Worm (Caenorhabditis elegans) whole organism, young adult: Measurements from ENCODE around the gene F31F4.11.

Source experiments
- B0019.2 ChIP-seq: fragments of 200-800 bp; sonication (Bioruptor generic); conservative IDR thresholded peaks from 2 replicates; pipeline ENCODE4 v1.3.6; 2022; ENCODE audit warnings: missing genetic modification reagents, missing genetic modification characterization, missing compliant biosample characterization
- B0336.3 ChIP-seq: fragments of 200-800 bp; sonication (Bioruptor generic); IDR thresholded peaks from 2 replicates; pipeline ENCODE4 v1.3.6; 2022; ENCODE audit warnings: missing genetic modification characterization, missing compliant biosample characterization
- F22D6.2 ChIP-seq: sonication (generic microtip); optimal IDR thresholded peaks from 2 replicates; lab custom pipeline; 2016; ENCODE audit warnings: mild to moderate bottlenecking, missing genetic modification characterization, missing compliant biosample characterization
- F33H1.4 ChIP-seq: fragments of 200-800 bp; sonication (Bioruptor generic); IDR thresholded peaks from 2 replicates; pipeline ENCODE4 v1.3.6; 2022; ENCODE audit warnings: missing genetic modification reagents, missing genetic modification characterization, missing compliant biosample characterization
- F49E8.2 ChIP-seq: sonication (generic microtip); optimal IDR thresholded peaks from 3 replicates; lab custom pipeline; 2017; ENCODE audit warnings: missing genetic modification characterization, mild to moderate bottlenecking, missing compliant biosample characterization, antibody characterized with exemption, moderate library complexity; ENCODE audit not compliant: insufficient read depth
- F57A8.1 ChIP-seq: fragments of 200-800 bp; sonication (Bioruptor generic); optimal IDR thresholded peaks from 2 replicates; lab custom pipeline; 2018; ENCODE audit warnings: mild to moderate bottlenecking, missing genetic modification characterization, moderate library complexity, missing compliant biosample characterization
- F57C9.4 ChIP-seq: sonication (generic microtip); optimal IDR thresholded peaks from 2 replicates; lab custom pipeline; 2017; ENCODE audit warnings: mild to moderate bottlenecking, missing genetic modification characterization, missing compliant biosample characterization
- K11D2.4 ChIP-seq: fragments of 200-800 bp; sonication (Bioruptor generic); IDR thresholded peaks from 2 replicates; pipeline ENCODE4 v1.3.6; 2022; ENCODE audit warnings: missing genetic modification reagents, missing genetic modification characterization, missing compliant biosample characterization
- attf-3 ChIP-seq: fragments of 200-800 bp; sonication (Bioruptor generic); conservative IDR thresholded peaks from 2 replicates; pipeline ENCODE4 v1.3.6; 2022; ENCODE audit warnings: missing genetic modification reagents, missing genetic modification characterization, missing compliant biosample characterization
- attf-5 ChIP-seq: fragments of 200-800 bp; sonication (Bioruptor generic); optimal IDR thresholded peaks from 2 replicates; lab custom pipeline; 2018; ENCODE audit warnings: mild to moderate bottlenecking, missing genetic modification characterization, missing compliant biosample characterization
- ceh-100 ChIP-seq: fragments of 200-800 bp; sonication (Bioruptor generic); IDR thresholded peaks from 2 replicates; pipeline ENCODE4 v1.3.6; 2022; ENCODE audit warnings: missing genetic modification reagents, missing genetic modification characterization, missing compliant biosample characterization
- ceh-79 ChIP-seq: sonication (generic microtip); optimal IDR thresholded peaks from 2 replicates; lab custom pipeline; 2017; ENCODE audit warnings: mild to moderate bottlenecking, missing genetic modification characterization, missing compliant biosample characterization
- chd-7 ChIP-seq: sonication (generic microtip); optimal IDR thresholded peaks from 2 replicates; lab custom pipeline; 2016; ENCODE audit warnings: mild to moderate bottlenecking, missing genetic modification characterization, moderate library complexity, missing compliant biosample characterization
- egl-18 ChIP-seq: fragments of 200-800 bp; sonication (Bioruptor generic); IDR thresholded peaks from 2 replicates; pipeline ENCODE4 v1.3.6; 2022; ENCODE audit warnings: missing genetic modification reagents, missing genetic modification characterization, missing compliant biosample characterization
- hlh-26 ChIP-seq: fragments of 200-800 bp; sonication (Bioruptor generic); conservative IDR thresholded peaks from 2 replicates; pipeline ENCODE4 v1.3.6; 2022; ENCODE audit warnings: missing genetic modification reagents, missing genetic modification characterization, missing compliant biosample characterization
- hmg-1.2 ChIP-seq: fragments of 200-800 bp; sonication (Bioruptor generic); IDR thresholded peaks from 2 replicates; pipeline ENCODE4 v1.3.6; 2022; ENCODE audit warnings: missing genetic modification reagents, missing genetic modification characterization, missing compliant biosample characterization
- hmg-20 ChIP-seq: fragments of 200-800 bp; sonication (Bioruptor generic); IDR thresholded peaks from 2 replicates; pipeline ENCODE4 v1.3.6; 2022; ENCODE audit warnings: missing genetic modification reagents, missing genetic modification characterization, missing compliant biosample characterization
- let-526 ChIP-seq: fragments of 200-800 bp; sonication (Bioruptor generic); IDR thresholded peaks from 2 replicates; pipeline ENCODE4 v1.3.6; 2022; ENCODE audit warnings: missing genetic modification reagents, missing genetic modification characterization, missing compliant biosample characterization
- let-607 ChIP-seq, 2 experiments: fragments of 200-800 bp in 1 of 2; sonication (Bioruptor generic) in 1 of 2; sonication (generic microtip) in 1 of 2; optimal IDR thresholded peaks; 2 replicates each; lab custom pipeline; 2016 to 2018; ENCODE audit warnings: mild to moderate bottlenecking in 2 of 2, missing compliant biosample characterization in 2 of 2, missing genetic modification characterization in 2 of 2, moderate library complexity in 2 of 2, missing genotype in 1 of 2
- lin-35 ChIP-seq, 3 experiments: fragments of 150-350 bp in 2 of 3; sonication (generic microtip) in 1 of 3; optimal IDR thresholded peaks; 2 replicates each; lab custom pipeline; 2014 to 2018; ENCODE audit warnings: missing biosample characterization in 3 of 3, missing genetic modification characterization in 3 of 3, missing genetic modification reagents in 3 of 3
- lsl-1 ChIP-seq: fragments of 200-800 bp; sonication (Bioruptor generic); optimal IDR thresholded peaks from 2 replicates; lab custom pipeline; 2018; ENCODE audit warnings: mild to moderate bottlenecking, missing genetic modification characterization, moderate library complexity, missing compliant biosample characterization
- madf-10 ChIP-seq: sonication (generic microtip); optimal IDR thresholded peaks from 2 replicates; lab custom pipeline; 2016; ENCODE audit warnings: mild to moderate bottlenecking, missing genetic modification characterization, missing compliant biosample characterization
- mcd-1 ChIP-seq: fragments of 200-800 bp; sonication (Bioruptor generic); IDR thresholded peaks from 2 replicates; pipeline ENCODE4 v1.3.6; 2022; ENCODE audit warnings: missing genetic modification reagents, missing genetic modification characterization, missing compliant biosample characterization
- mxl-1 ChIP-seq: sonication (generic microtip); optimal IDR thresholded peaks from 2 replicates; lab custom pipeline; 2016; ENCODE audit warnings: missing genetic modification characterization, missing compliant biosample characterization
- nfya-2 ChIP-seq: fragments of 200-800 bp; sonication (Bioruptor generic); IDR thresholded peaks from 2 replicates; pipeline ENCODE4 v1.3.6; 2022; ENCODE audit warnings: missing genetic modification reagents, missing genetic modification characterization, missing compliant biosample characterization
- nhr-120 ChIP-seq: fragments of 200-800 bp; sonication (Bioruptor generic); IDR thresholded peaks from 2 replicates; pipeline ENCODE4 v1.3.6; 2022; ENCODE audit warnings: missing genetic modification characterization, missing compliant biosample characterization
- nhr-90 ChIP-seq: sonication (generic microtip); optimal IDR thresholded peaks from 2 replicates; lab custom pipeline; 2016; ENCODE audit warnings: missing genotype, mild to moderate bottlenecking, missing genetic modification characterization, missing compliant biosample characterization
- rec-8 ChIP-seq, 2 experiments: sonication (generic microtip); optimal IDR thresholded peaks; 2 replicates each; lab custom pipeline; 2016; ENCODE audit warnings: mild to moderate bottlenecking in 2 of 2, missing genetic modification characterization in 2 of 2, missing genetic modification reagents in 2 of 2, missing genotype in 2 of 2, missing biosample characterization in 1 of 2, missing compliant biosample characterization in 1 of 2, moderate library complexity in 1 of 2
- repo-1 ChIP-seq: sonication (generic microtip); optimal IDR thresholded peaks from 2 replicates; lab custom pipeline; 2017; ENCODE audit warnings: mild to moderate bottlenecking, missing genetic modification characterization, missing compliant biosample characterization
- sdz-38 ChIP-seq: sonication (generic microtip); optimal IDR thresholded peaks from 2 replicates; lab custom pipeline; 2016; ENCODE audit warnings: missing genotype, missing genetic modification characterization, missing compliant biosample characterization
- snpc-1.3 ChIP-seq: sonication (generic microtip); optimal IDR thresholded peaks from 2 replicates; lab custom pipeline; 2017; ENCODE audit warnings: missing genetic modification characterization, mild to moderate bottlenecking, missing compliant biosample characterization, antibody characterized with exemption, moderate library complexity, missing genotype, missing genetic modification reagents; ENCODE audit not compliant: insufficient read depth
- snpc-4 ChIP-seq, 5 experiments: fragments of 150-350 bp in 1 of 5; sonication (generic microtip) in 4 of 5; optimal IDR thresholded peaks; 2 replicates each; lab custom pipeline; 2014 to 2018; ENCODE audit warnings: missing genetic modification characterization in 5 of 5, missing biosample characterization in 3 of 5, antibody characterized with exemption in 2 of 5, mild to moderate bottlenecking in 2 of 5, missing compliant biosample characterization in 2 of 5, missing genotype in 2 of 5, moderate library complexity in 2 of 5, missing genetic modification reagents in 1 of 5
- sptf-2 ChIP-seq: fragments of 200-800 bp; sonication (Bioruptor generic); optimal IDR thresholded peaks from 2 replicates; lab custom pipeline; 2018; ENCODE audit warnings: mild to moderate bottlenecking, missing genetic modification characterization, missing compliant biosample characterization
- tbx-9 ChIP-seq: sonication (generic microtip); optimal IDR thresholded peaks from 2 replicates; lab custom pipeline; 2016; ENCODE audit warnings: borderline replicate concordance, missing genetic modification characterization, inconsistent platforms, missing compliant biosample characterization
- xnd-1 ChIP-seq: sonication (generic microtip); optimal IDR thresholded peaks from 2 replicates; lab custom pipeline; 2016; ENCODE audit warnings: missing genotype, missing genetic modification reagents, missing genetic modification characterization, missing compliant biosample characterization

Gene F31F4.11

DNA sequence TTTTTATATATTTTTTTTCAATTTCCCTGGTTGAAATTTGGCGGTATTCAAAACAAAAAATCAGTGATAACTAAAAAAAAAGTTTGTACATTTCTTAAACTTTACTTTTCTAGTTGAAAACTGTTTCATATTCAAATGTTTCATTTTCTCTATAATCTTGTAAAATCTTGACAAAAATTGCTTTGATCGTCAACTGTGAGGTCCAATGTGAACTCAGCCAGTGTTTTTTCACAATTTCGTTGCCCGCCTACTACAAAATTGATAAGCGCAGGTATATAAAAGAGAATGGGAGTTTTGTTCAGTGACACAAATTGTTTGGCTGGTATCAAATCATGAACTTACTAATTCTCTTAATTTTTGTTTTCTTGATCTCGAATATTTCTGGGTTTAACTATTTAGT is 17.3 kb downstream of the F31F4.11 start, which contains the start of gene ugt-42:
Gene ugt-42, plus strand, starts transcription at position 301 of the 400 bp plus-strand sequence.
- TF ChIP-seq mxl-1 (tag; lab: Kevin White, UChicago) (no peak), nfya-2 (GFP tag; lab: Robert Waterston, UW) (no peak)

DNA sequence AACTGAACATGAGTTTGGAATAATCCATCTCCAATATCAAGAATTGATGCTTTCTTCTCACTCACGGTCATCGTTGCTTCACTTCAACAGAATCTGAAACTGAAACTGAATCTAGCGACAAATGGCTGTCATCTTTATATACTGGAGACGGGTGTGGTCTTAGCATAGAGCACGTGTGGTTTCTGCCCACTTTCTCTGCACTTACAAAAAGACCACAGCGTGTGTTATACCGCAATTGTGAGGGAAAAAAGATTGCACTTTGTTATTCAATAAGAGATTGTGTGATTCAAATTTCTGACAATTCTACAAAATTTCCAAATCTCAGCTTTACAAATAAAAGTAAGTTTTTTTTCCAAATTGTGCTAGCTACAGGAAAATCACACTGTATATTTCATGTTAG is 18.1 kb downstream of the F31F4.11 start, which contains the start of gene F48G7.12:
Gene F48G7.12, minus strand, starts transcription at position 101 of the 400 bp plus-strand sequence.
- TF ChIP-seq F49E8.2 (tag; lab: Kevin White, UChicago) (no peak), F33H1.4 (GFP tag; lab: Robert Waterston, UW) (no peak), ceh-79 (tag; lab: Kevin White, UChicago) (no peak), B0019.2 (no peak), F57C9.4 (no peak), B0336.3 (GFP tag; lab: Robert Waterston, UW) (no peak), let-607 (tag; optimal IDR thresholded peaks at IDR 0.05; lab: Kevin White, UChicago) (no peak), chd-7 (tag; lab: Kevin White, UChicago) (no peak), nhr-120 (GFP tag; lab: Robert Waterston, UW) (no peak), xnd-1 (tag; lab: Kevin White, UChicago) (no peak), mcd-1 (GFP tag; lab: Robert Waterston, UW) (no peak), egl-18 (GFP tag; lab: Robert Waterston, UW) (no peak), let-526 (GFP tag; lab: Robert Waterston, UW) (no peak), lin-35 (GFP tag; optimal IDR thresholded peaks at IDR 0.05; lab: Kevin White, UChicago) (no peak), attf-3 (GFP tag; lab: Robert Waterston, UW) (no peak), snpc-1.3 (tag; lab: Kevin White, UChicago) (no peak), sdz-38 (tag; lab: Kevin White, UChicago) (no peak), sptf-2 (no peak), ceh-100 (GFP tag; lab: Robert Waterston, UW) (no peak), hmg-20 (GFP tag; lab: Robert Waterston, UW) (no peak)

DNA sequence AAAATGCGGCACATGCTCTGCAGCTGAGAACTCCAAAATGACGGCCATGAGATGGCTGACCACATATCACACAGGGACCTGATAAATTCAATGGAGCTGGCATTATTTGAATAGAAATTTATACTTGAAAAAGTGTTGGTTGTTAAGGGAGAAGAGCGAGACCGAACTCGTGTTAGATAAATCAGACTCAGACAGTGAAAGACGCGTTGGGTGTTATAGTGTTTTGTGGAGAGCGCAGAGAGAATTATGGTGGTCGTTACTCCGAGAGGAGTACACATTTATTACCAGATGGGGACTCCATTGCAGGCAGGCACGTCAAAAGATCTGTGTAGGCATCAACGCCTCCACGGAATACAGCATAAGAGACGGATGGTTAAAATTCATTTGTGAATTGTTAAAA is 21.5 kb downstream of the F31F4.11 start, which contains the start of gene nhr-190:
Gene nhr-190, minus strand, starts transcription at position 175 of the 400 bp plus-strand sequence.
- TF ChIP-seq repo-1 (tag; lab: Kevin White, UChicago) (no peak), K11D2.4 (GFP tag; lab: Robert Waterston, UW) (no peak), hmg-1.2 (GFP tag; lab: Robert Waterston, UW) (peak; percentile 66; the same call in 1 of the 2 replicates), lsl-1 (GFP tag; lab: Kevin White, UChicago) (no peak), madf-10 (tag; lab: Kevin White, UChicago) (no peak), tbx-9 (tag; lab: Kevin White, UChicago) (no peak), F57A8.1 (no peak), nhr-90 (tag; lab: Kevin White, UChicago) (no peak), nhr-120 (GFP tag; lab: Robert Waterston, UW) (no peak), attf-5 (GFP tag; lab: Kevin White, UChicago) (peak; percentile 16), F22D6.2 (tag; lab: Kevin White, UChicago) (no peak), xnd-1 (tag; lab: Kevin White, UChicago) (no peak), rec-8 (tag; optimal IDR thresholded peaks at IDR 0.05; lab: Kevin White, UChicago) (no peak), hlh-26 (no peak), chd-7 (tag; lab: Kevin White, UChicago) (no peak), snpc-4 (GFP tag; optimal IDR thresholded peaks at IDR 0.05; lab: Kevin White, UChicago) (no peak), snpc-4 (tag; optimal IDR thresholded peaks at IDR 0.05; lab: Kevin White, UChicago) (no peak)
- TF ChIP-seq, all 124 proteins: peak for 2
